Worm (Caenorhabditis elegans) whole organism, L1 larva: Measurements from ENCODE around the gene pafo-1.

ENCODE experiments used
- aly-2 ChIP-seq: fragments of 150-350 bp; optimal IDR thresholded peaks from 2 replicates; lab custom pipeline; 2014; ENCODE audit warnings: missing biosample characterization, missing genetic modification characterization
- nhr-11 ChIP-seq: fragments of 150-350 bp; optimal IDR thresholded peaks from 2 replicates; lab custom pipeline; 2014; ENCODE audit warnings: missing biosample characterization, missing genetic modification characterization
- nhr-76 ChIP-seq: sonication (generic microtip); optimal IDR thresholded peaks from 2 replicates; lab custom pipeline; 2017; ENCODE audit warnings: missing biosample characterization, missing genetic modification characterization
- sox-4 ChIP-seq: sonication (generic microtip); optimal IDR thresholded peaks from 2 replicates; lab custom pipeline; 2016; ENCODE audit warnings: missing genetic modification characterization, missing compliant biosample characterization
- unc-98 ChIP-seq: fragments of 200-800 bp; sonication (Bioruptor generic); IDR thresholded peaks from 2 replicates; pipeline ENCODE4 v1.3.6; 2022; ENCODE audit warnings: missing genetic modification characterization, missing compliant biosample characterization
- zag-1 ChIP-seq: fragments of 150-350 bp; optimal IDR thresholded peaks from 2 replicates; lab custom pipeline; 2014; ENCODE audit warnings: missing biosample characterization, missing genetic modification characterization
- ztf-4 ChIP-seq: fragments of 150-350 bp; optimal IDR thresholded peaks from 2 replicates; lab custom pipeline; 2014; ENCODE audit warnings: missing biosample characterization, missing genetic modification characterization

DNA sequence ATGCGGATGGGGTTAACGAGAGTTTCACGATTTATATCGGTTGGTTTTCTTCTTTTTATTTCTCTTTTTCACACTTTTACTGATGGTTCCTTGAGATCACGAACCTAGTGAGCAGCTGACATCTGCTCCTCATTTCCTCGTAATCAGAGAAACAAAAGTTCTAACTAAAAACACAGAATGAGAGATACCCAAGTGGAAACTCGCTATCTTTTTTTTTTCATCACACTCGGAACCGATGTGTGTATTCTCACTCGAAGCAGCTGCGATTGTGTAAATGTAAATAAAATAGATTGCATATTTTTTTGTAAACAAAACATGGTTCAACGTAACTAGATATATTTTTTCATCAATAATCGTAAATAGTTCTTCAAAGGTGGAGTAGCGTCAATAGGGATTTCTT, 15.2 kb upstream of the pafo-1 start:
- TF ChIP-seq nhr-76 (tag; lab: Kevin White, UChicago) (no peak), sox-4 (tag; lab: Kevin White, UChicago) (no peak), aly-2 (tag; lab: Kevin White, UChicago) (no peak), unc-98 (GFP tag; lab: Robert Waterston, UW) (no peak), ztf-4 (no peak), nhr-11 (tag; lab: Kevin White, UChicago) (no peak), zag-1 (tag; lab: Kevin White, UChicago) (no peak)
